Fruit fly (Drosophila melanogaster) whole organism, adult: ENCODE data around the gene Mtr3.

ENCODE experiments used
- CG11617 ChIP-seq: fragments of 200-800 bp; sonication (Bioruptor generic); optimal IDR thresholded peaks from 2 replicates; lab custom pipeline; 2017; ENCODE audit warnings: mild to moderate bottlenecking, missing biosample characterization, missing genetic modification reagents, missing genetic modification characterization
- CG12768 ChIP-seq: fragments of 200-800 bp; sonication (Bioruptor generic); optimal IDR thresholded peaks from 2 replicates; lab custom pipeline; 2017; ENCODE audit warnings: missing biosample characterization, missing genetic modification characterization, mild to moderate bottlenecking, moderate library complexity, missing genetic modification reagents
- CG33017 ChIP-seq: fragments of 200-800 bp; sonication (Bioruptor generic); optimal IDR thresholded peaks from 2 replicates; lab custom pipeline; 2018; ENCODE audit warnings: missing biosample characterization, mild to moderate bottlenecking, missing genetic modification characterization, moderate library complexity
- CG7045 ChIP-seq: fragments of 200-800 bp; sonication (Bioruptor generic); optimal IDR thresholded peaks from 2 replicates; lab custom pipeline; 2017; ENCODE audit warnings: missing biosample characterization, mild to moderate bottlenecking, missing genetic modification characterization
- Clk ChIP-seq: fragments of 200-800 bp; sonication (Bioruptor generic); optimal IDR thresholded peaks from 2 replicates; lab custom pipeline; 2017; ENCODE audit warnings: missing biosample characterization, missing genetic modification characterization
- Crg-1 ChIP-seq: fragments of 200-800 bp; sonication (Bioruptor generic); optimal IDR thresholded peaks from 2 replicates; lab custom pipeline; 2016; ENCODE audit warnings: missing biosample characterization, missing genetic modification characterization
- cic ChIP-seq: fragments of 200-800 bp; sonication (Bioruptor generic); optimal IDR thresholded peaks from 2 replicates; lab custom pipeline; 2017; ENCODE audit warnings: missing biosample characterization, mild to moderate bottlenecking, missing genetic modification characterization, moderate library complexity
- cnc ChIP-seq, 2 experiments: fragments of >200 bp; optimal IDR thresholded peaks; 2 replicates each; lab custom pipeline; 2017
- kay ChIP-seq: fragments of 200-800 bp; sonication (Bioruptor generic); peaks from one replicate; lab custom pipeline; 2016; ENCODE audit warnings: missing biosample characterization, missing genetic modification characterization, borderline replicate concordance
- ovo ChIP-seq: fragments of 200-800 bp; sonication (Bioruptor generic); optimal IDR thresholded peaks from 2 replicates; lab custom pipeline; 2016; ENCODE audit warnings: missing biosample characterization, missing genetic modification characterization

- TF ChIP-seq Clk (GFP tag; lab: Kevin White, UChicago) (no peak), ovo (GFP tag; lab: Kevin White, UChicago) (no peak), cic (GFP tag; lab: Kevin White, UChicago) (no peak), CG12768 (GFP tag; lab: Kevin White, UChicago) (no peak), Crg-1 (GFP tag; lab: Kevin White, UChicago) (no peak), CG7045 (GFP tag; lab: Kevin White, UChicago) (no peak), CG11617 (GFP tag; lab: Kevin White, UChicago) (no peak), cnc (optimal IDR thresholded peaks at IDR 0.05; lab: Kevin White, UChicago) (no peak), CG33017 (tag; lab: Kevin White, UChicago) (peak; percentile 26), kay (GFP tag; lab: Kevin White, UChicago) (no peak)
Measured at dm6 chr3L:19940349-19940748, 26.8 kb upstream of the Mtr3 start.
